Fruit fly (Drosophila melanogaster): Measurements from ENCODE around the gene CG8028.

Gene CG8028

dm6 chrX:19323835-19324133 is 43.6 kb upstream of the CG8028 start (continued):
- no peak for TF ChIP-seq CG3995 (GFP tag; optimal IDR thresholded peaks at IDR 0.05)
- TF ChIP-seq CG14667 (GFP tag; IDR thresholded peaks at IDR 0.05), result peak; percentile 61
- peak; percentile 75 for TF ChIP-seq CG8388 (GFP tag; optimal IDR thresholded peaks at IDR 0.05)
- peak; percentile 18 for TF ChIP-seq slp2 (GFP tag; optimal IDR thresholded peaks at IDR 0.05)
- TF ChIP-seq Hr39 (optimal IDR thresholded peaks at IDR 0.05), result no peak
- peak; percentile 72 for TF ChIP-seq CG12219 (GFP tag; optimal IDR thresholded peaks at IDR 0.05)
- TF ChIP-seq Poxn (GFP tag; IDR thresholded peaks at IDR 0.05), result peak; percentile 79
- peak; percentile 67 for TF ChIP-seq CG10654 (GFP tag; optimal IDR thresholded peaks at IDR 0.05)
- peak; percentile 52 for TF ChIP-seq gcm (GFP tag; optimal IDR thresholded peaks at IDR 0.05)
- TF ChIP-seq tna (GFP tag; IDR thresholded peaks at IDR 0.05; ENCODE audit: partially characterized antibody), result no peak
- no peak for TF ChIP-seq pita (GFP tag; optimal IDR thresholded peaks at IDR 0.05)
- no peak for TF ChIP-seq hbn (GFP tag; IDR thresholded peaks at IDR 0.05; ENCODE audit: partially characterized antibody)
- TF ChIP-seq Ets65A (GFP tag), result peak; percentile 57
- peak; percentile 21 for TF ChIP-seq pros (GFP tag; optimal IDR thresholded peaks at IDR 0.05)
- TF ChIP-seq CG43689 (GFP tag; IDR thresholded peaks at IDR 0.05), result no peak
- peak; percentile 95 for TF ChIP-seq CG18599 (GFP tag; optimal IDR thresholded peaks at IDR 0.05)
- peak; percentile 72 for TF ChIP-seq CG4730 (GFP tag; IDR thresholded peaks at IDR 0.05)
- peak; percentile 81 for TF ChIP-seq ind (GFP tag; optimal IDR thresholded peaks at IDR 0.05)
- TF ChIP-seq CG4328 (GFP tag; optimal IDR thresholded peaks at IDR 0.05), result peak; percentile 50
- peak; percentile 51 for TF ChIP-seq pnt (GFP tag; optimal IDR thresholded peaks at IDR 0.05)
- peak; percentile 56; the same call in 1 of the 2 replicates for TF ChIP-seq ap (GFP tag; IDR thresholded peaks at IDR 0.05)
- peak; percentile 60 for TF ChIP-seq CG5245 (GFP tag; optimal IDR thresholded peaks at IDR 0.05)
- TF ChIP-seq CG12236 (GFP tag; optimal IDR thresholded peaks at IDR 0.05), result peak; percentile 54
- TF ChIP-seq Dll (GFP tag; IDR thresholded peaks at IDR 0.05; ENCODE audit: partially characterized antibody), result no peak
- peak; percentile 73 for TF ChIP-seq gro (GFP tag; optimal IDR thresholded peaks at IDR 0.05)
- no peak for TF ChIP-seq gt (GFP tag; IDR thresholded peaks at IDR 0.05)
- TF ChIP-seq nom (GFP tag; optimal IDR thresholded peaks at IDR 0.05), result peak; percentile 32
- TF ChIP-seq pzg (GFP tag; optimal IDR thresholded peaks at IDR 0.05), result peak; percentile 12
- peak; percentile 80 for TF ChIP-seq Bteb2 (GFP tag; optimal IDR thresholded peaks at IDR 0.05)
- TF ChIP-seq CG4282 (GFP tag; optimal IDR thresholded peaks at IDR 0.05), result no peak
- TF ChIP-seq CG2678 (tag; optimal IDR thresholded peaks at IDR 0.05), result peak; percentile 89
- peak; percentile 53 for TF ChIP-seq ewg (GFP tag; optimal IDR thresholded peaks at IDR 0.05)
- peak; percentile 9 for TF ChIP-seq corto (GFP tag; optimal IDR thresholded peaks at IDR 0.05)
- TF ChIP-seq CG16779 (GFP tag; IDR thresholded peaks at IDR 0.05), result peak; percentile 83
- peak; percentile 63 for TF ChIP-seq zen (tag; optimal IDR thresholded peaks at IDR 0.05)
- TF ChIP-seq B-H2 (GFP tag; optimal IDR thresholded peaks at IDR 0.05), result peak; percentile 47
- peak; percentile 85 for TF ChIP-seq Sox102F (GFP tag; optimal IDR thresholded peaks at IDR 0.05)
- peak; percentile 27 for TF ChIP-seq Hmx (GFP tag; optimal IDR thresholded peaks at IDR 0.05)
- peak; percentile 40; the same call in 1 of the 2 replicates for TF ChIP-seq crol (GFP tag; IDR thresholded peaks at IDR 0.05)
- TF ChIP-seq nerfin-2 (GFP tag; IDR thresholded peaks at IDR 0.05; ENCODE audit: partially characterized antibody), result no peak
- peak; percentile 41 for TF ChIP-seq Atf-2 (GFP tag; optimal IDR thresholded peaks at IDR 0.05)
- peak; percentile 55 for TF ChIP-seq E2f2 (GFP tag; IDR thresholded peaks at IDR 0.05)
- peak; percentile 81 for TF ChIP-seq zfh1 (GFP tag; IDR thresholded peaks at IDR 0.05)
- TF ChIP-seq Fer1 (GFP tag; optimal IDR thresholded peaks at IDR 0.05), result peak; percentile 91
- TF ChIP-seq Dip2 (GFP tag; IDR thresholded peaks at IDR 0.05), result no peak
- TF ChIP-seq sqz (GFP tag; optimal IDR thresholded peaks at IDR 0.05), result no peak
- peak; percentile 87 for TF ChIP-seq grau (tag; optimal IDR thresholded peaks at IDR 0.05)
- peak; percentile 61 for TF ChIP-seq sens-2 (GFP tag; IDR thresholded peaks at IDR 0.05)
- peak; percentile 66 for TF ChIP-seq CG13424 (tag; optimal IDR thresholded peaks at IDR 0.05)
- TF ChIP-seq CG13624 (GFP tag; optimal IDR thresholded peaks at IDR 0.05), result peak; percentile 49
- peak; percentile 82 for TF ChIP-seq CG4854 (GFP tag; optimal IDR thresholded peaks at IDR 0.05)
- peak; percentile 80 for TF ChIP-seq CG1603 (tag; optimal IDR thresholded peaks at IDR 0.05)
